Worm (Caenorhabditis elegans): ENCODE measurements around the gene skr-7.

skr-7 gene

DNA sequence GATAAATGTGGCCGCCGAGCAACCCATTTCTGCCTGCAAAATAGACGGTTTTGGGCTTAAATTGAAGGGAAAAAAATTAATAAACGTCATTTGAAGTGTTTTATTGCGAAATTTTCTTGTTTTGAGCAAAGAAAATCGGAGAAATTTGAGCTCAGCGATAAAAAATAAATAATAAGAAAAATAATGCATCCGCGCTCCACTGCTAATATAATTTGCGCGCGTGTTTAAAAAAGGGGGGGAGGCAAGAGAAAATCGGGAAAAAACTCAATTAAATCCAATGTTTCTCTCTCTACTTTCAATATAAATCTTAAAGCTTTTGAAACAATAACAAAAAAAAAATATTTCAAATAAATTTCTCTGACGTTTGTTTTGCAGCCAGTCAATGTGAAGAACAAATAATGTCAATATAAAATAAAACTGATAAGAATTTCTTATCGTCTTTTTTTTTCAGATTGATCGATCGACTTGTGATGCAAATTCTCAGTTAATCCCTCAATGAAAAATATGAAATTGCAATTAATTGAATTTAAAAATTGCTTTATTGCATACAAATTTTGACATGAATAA is 28.4 kb downstream of the skr-7 start, which contains the start of gene rft-2:
rft-2 (minus strand) TSS at position 41 of the 567 bp plus-strand sequence.
- TF ChIP-seq mml-1 (tag; optimal IDR thresholded peaks at IDR 0.05) (no peak), elt-3 (tag; optimal IDR thresholded peaks at IDR 0.05) (no peak), jun-1 (tag; optimal IDR thresholded peaks at IDR 0.05) (peak; percentile 10), pha-4 (tag; optimal IDR thresholded peaks at IDR 0.05) (peak; percentile 85), nhr-77 (tag; optimal IDR thresholded peaks at IDR 0.05) (no peak), ceh-28 (tag; optimal IDR thresholded peaks at IDR 0.05) (no peak), nfya-1 (tag; optimal IDR thresholded peaks at IDR 0.05; ENCODE audit: insufficient read depth) (peak; percentile 59), nhr-237 (tag; optimal IDR thresholded peaks at IDR 0.05) (no peak), hmg-11 (tag; optimal IDR thresholded peaks at IDR 0.05) (peak; percentile 57), elt-2 (tag; optimal IDR thresholded peaks at IDR 0.05) (peak; percentile 65), unc-62 (GFP tag; optimal IDR thresholded peaks at IDR 0.05) (no peak), nhr-67 (tag; optimal IDR thresholded peaks at IDR 0.05) (no peak), lin-15B (tag; optimal IDR thresholded peaks at IDR 0.05) (peak; percentile 62), fos-1 (tag; optimal IDR thresholded peaks at IDR 0.05) (no peak), snpc-4 (tag; optimal IDR thresholded peaks at IDR 0.05) (peak; percentile 52), ceh-9 (tag; optimal IDR thresholded peaks at IDR 0.05) (no peak), pqm-1 (tag; optimal IDR thresholded peaks at IDR 0.05) (no peak), R02D3.7 (tag; optimal IDR thresholded peaks at IDR 0.05) (peak; percentile 14), nhr-76 (tag; optimal IDR thresholded peaks at IDR 0.05) (no peak), elt-1 (tag; optimal IDR thresholded peaks at IDR 0.05) (no peak), egl-27 (tag; optimal IDR thresholded peaks at IDR 0.05) (no peak), ZK546.5 (tag; optimal IDR thresholded peaks at IDR 0.05) (no peak), ztf-11 (tag; optimal IDR thresholded peaks at IDR 0.05) (no peak)

DNA sequence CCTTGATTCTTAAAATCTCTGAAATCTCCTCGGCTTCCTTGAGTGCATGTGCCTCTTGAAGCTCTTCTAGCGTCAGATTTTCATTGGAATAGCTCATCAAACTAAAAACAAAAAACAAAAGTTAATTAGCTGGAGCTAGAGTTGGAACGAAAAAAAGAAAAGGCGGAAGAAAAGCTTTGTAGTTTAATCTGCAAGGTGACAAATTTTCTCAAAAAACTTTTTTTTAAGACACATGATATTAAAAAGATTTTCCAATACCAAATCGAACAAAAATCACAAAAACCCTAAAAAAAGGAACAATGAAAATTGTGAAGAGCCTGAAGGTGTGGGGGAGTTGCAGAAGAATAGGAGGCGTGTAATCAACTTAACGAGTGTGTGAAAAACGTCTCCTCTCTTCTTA is 32.4 kb downstream of the skr-7 start, which contains the start of gene gnrr-5:
gnrr-5 (minus strand) TSS at position 101 of the 400 bp plus-strand sequence.
- TF ChIP-seq ZK546.5 (tag; optimal IDR thresholded peaks at IDR 0.05) (no peak), zag-1 (tag; optimal IDR thresholded peaks at IDR 0.05) (no peak), fkh-10 (GFP tag; optimal IDR thresholded peaks at IDR 0.05) (peak; percentile 10)

DNA sequence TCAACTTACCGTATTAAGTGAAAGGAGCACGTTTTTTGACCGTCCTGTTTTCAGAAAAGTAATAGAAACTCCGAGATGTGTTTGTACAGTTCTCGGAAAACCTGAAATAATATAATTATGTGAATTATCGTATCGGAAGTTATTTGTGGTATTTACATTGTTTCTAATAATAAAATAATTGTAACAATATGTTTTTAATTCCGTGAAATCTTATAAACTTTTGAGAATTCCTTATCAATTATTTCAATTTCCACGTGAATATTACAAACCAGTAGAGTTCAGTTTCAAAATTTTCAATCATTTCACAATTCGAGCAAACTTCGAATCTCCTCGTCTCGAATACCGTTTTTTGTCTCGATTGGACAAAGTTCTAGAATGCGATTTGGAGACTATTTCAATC is 48.8 kb downstream of the skr-7 start, which contains the start of gene T08H10.3:
T08H10.3 (plus strand) TSS at position 301 of the 400 bp plus-strand sequence.
- no peak for TF ChIP-seq nhr-12 (tag; optimal IDR thresholded peaks at IDR 0.05)
- no peak for TF ChIP-seq nhr-77 (tag; optimal IDR thresholded peaks at IDR 0.05)
- TF ChIP-seq ztf-4 (tag; optimal IDR thresholded peaks at IDR 0.05) = no peak
- TF ChIP-seq ceh-28 (tag; optimal IDR thresholded peaks at IDR 0.05) = no peak
- no peak for TF ChIP-seq elt-3 (tag; optimal IDR thresholded peaks at IDR 0.05)
- TF ChIP-seq tbx-2 (tag; optimal IDR thresholded peaks at IDR 0.05) = no peak
- no peak for TF ChIP-seq nhr-11 (tag; optimal IDR thresholded peaks at IDR 0.05)
- TF ChIP-seq snpc-4 (tag; optimal IDR thresholded peaks at IDR 0.05) = no peak
- TF ChIP-seq unc-62 (GFP tag; optimal IDR thresholded peaks at IDR 0.05) = no peak
